Worm (Caenorhabditis elegans) whole organism, L1 larva: ENCODE data around the gene str-265.
"Not testable (repeated sequence)": the region's sequence is repeated elsewhere in the genome, so short reads cannot be mapped to it uniquely, and the experiment has no call there.

Experiments
- ceh-88 ChIP-seq: fragments of 200-800 bp; sonication (Bioruptor generic); IDR thresholded peaks from 2 replicates; pipeline ENCODE4 v1.3.6; 2022; ENCODE audit warnings: missing genetic modification characterization, missing compliant biosample characterization
- nhr-237 ChIP-seq: fragments of 150-350 bp; optimal IDR thresholded peaks from 2 replicates; lab custom pipeline; 2014; ENCODE audit warnings: missing biosample characterization, missing genetic modification characterization
- nhr-85 ChIP-seq: sonication (generic microtip); peaks from one replicate; lab custom pipeline; 2016; ENCODE audit warnings: missing genetic modification characterization, inconsistent platforms, missing compliant biosample characterization

DNA sequence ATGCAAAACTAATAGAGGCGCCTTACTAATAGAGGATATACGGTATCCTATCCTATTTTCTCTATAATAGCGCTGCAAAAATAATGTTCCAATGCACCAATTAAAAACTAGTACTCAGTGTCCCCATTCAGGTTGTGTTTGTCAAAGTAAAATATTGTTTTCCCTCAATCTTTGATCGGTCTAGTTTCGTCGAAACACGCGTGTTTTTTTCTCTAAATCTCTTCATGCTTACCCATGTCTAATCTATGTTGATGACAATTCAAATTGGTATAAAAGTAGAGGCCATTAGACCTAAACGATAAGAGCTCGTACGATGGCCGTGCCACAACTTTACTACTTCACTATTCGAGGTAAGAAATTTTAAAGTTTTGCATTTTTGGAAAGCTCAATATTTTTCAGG lies 46.0 kb upstream of the str-265 start, which contains the start of gene F56A4.3:
- not testable (repeated sequence) for TF ChIP-seq nhr-85 (tag; lab: Kevin White, UChicago); ceh-88; nhr-237 (tag; lab: Kevin White, UChicago)
